Worm (Caenorhabditis elegans): ENCODE measurements around the gene ZK945.8.

The ZK945.8 gene

DNA sequence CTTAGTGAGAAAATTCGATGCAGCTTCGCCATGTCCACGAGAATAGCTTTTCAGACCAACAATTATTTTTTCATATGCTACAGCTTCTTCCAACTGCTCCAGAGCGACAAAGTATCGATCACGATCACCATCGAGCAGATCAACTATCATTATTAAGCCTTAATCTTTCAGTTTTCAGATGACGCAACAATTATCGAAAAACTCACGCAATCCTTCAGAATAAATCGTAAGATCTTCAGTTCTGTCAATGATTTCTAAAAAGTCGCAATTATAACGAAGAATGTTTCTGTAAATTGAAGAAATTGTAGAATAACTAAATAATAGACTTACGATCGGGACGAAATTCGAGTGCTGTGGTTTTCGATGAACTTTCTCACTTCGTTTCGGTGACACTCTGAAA lies 5.2 kb upstream of the ZK945.8 start:
- TF ChIP-seq dmd-8 (GFP tag; IDR thresholded peaks at IDR 0.05), result no peak
- TF ChIP-seq F10B5.3 (tag; optimal IDR thresholded peaks at IDR 0.05), result no peak
- TF ChIP-seq nhr-102 (tag; optimal IDR thresholded peaks at IDR 0.05), result no peak
- no peak for TF ChIP-seq lim-7 (GFP tag; IDR thresholded peaks at IDR 0.05)
- no peak for TF ChIP-seq lin-13 (GFP tag; optimal IDR thresholded peaks at IDR 0.05)
- no peak for TF ChIP-seq nhr-10 (tag; optimal IDR thresholded peaks at IDR 0.05)
- TF ChIP-seq rbr-2 (tag; optimal IDR thresholded peaks at IDR 0.05), result no peak
- no peak for TF ChIP-seq nhr-25 (tag; optimal IDR thresholded peaks at IDR 0.05; ENCODE audit: borderline replicate concordance, insufficient read depth)
- TF ChIP-seq zag-1 (tag; optimal IDR thresholded peaks at IDR 0.05), result no peak
- TF ChIP-seq lir-3 (tag; optimal IDR thresholded peaks at IDR 0.05), result no peak

DNA sequence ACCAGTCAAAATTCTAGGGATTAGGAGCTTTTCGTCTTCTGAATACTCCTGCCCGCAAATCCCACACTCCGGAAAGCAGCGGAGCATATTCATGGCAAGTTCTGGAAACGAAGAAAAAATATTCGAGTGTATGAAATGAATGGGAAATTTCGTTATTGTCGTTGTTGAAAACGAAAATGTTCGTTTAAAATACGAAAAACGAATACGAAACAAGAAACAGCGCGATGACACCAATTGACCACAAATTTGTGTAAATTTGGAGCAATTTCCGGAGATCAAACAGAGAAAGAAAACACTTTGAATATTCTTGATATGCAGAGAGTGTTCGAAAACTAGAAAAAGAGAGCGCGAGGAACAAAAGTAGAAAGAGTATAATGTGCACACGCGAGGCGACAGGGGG lies 2.8 kb upstream of the ZK945.8 start, which contains the start of gene ZK945.4:
Gene ZK945.4 (minus strand): TSS at position 101 of the 400 bp plus-strand sequence.
- no peak for TF ChIP-seq F26F4.8 (GFP tag; conservative IDR thresholded peaks at IDR 0.05)
- TF ChIP-seq nhr-6 (tag; optimal IDR thresholded peaks at IDR 0.05), result no peak
- no peak for TF ChIP-seq lin-29 (GFP tag; IDR thresholded peaks at IDR 0.05)
- TF ChIP-seq snpc-1.2 (GFP tag; IDR thresholded peaks at IDR 0.05), result no peak
- TF ChIP-seq Y48G9A.11 (GFP tag; IDR thresholded peaks at IDR 0.05), result no peak
- no peak for TF ChIP-seq spr-1 (tag; optimal IDR thresholded peaks at IDR 0.05)
- no peak for TF ChIP-seq hmg-1.1 (GFP tag; IDR thresholded peaks at IDR 0.05)
- no peak for TF ChIP-seq mdt-29 (GFP tag; IDR thresholded peaks at IDR 0.05)
- TF ChIP-seq fos-1 (tag; optimal IDR thresholded peaks at IDR 0.05), result no peak
- TF ChIP-seq tag-97 (GFP tag; IDR thresholded peaks at IDR 0.05), result no peak
- TF ChIP-seq daf-12 (tag; optimal IDR thresholded peaks at IDR 0.05), result no peak

ce11 chrII:10106870-10107269 lies 1.6 kb upstream of the ZK945.8 start, which contains the start of gene ZK945.6:
ZK945.6 (minus strand) TSS chrII:10106970.
- TF ChIP-seq nhr-11 (tag; optimal IDR thresholded peaks at IDR 0.05) (no peak), ceh-20 (GFP tag; IDR thresholded peaks at IDR 0.05) (no peak), zip-2 (tag; optimal IDR thresholded peaks at IDR 0.05) (no peak)

DNA sequence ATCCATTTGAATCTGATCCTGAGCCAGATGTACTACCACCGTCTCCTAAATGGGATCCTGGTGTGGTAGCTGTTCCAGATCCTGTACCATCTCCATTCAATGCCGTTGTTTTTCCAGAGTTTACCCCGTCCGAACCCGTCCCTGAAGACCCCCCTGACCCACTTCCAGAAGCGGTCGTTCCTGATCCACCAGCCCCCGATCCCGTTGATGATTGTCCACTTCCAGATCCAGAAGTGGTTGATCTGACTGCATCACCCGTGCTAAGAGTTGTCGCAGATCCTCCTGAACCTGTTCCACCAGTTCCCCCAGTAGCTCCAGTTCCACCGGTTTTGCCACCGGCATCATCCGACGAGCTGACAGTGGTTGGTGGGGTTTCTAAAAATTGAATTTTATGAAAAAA lies 8.2 kb downstream of the ZK945.8 start:
- TF ChIP-seq aha-1 (tag) (peak; percentile 54), set-16 (GFP tag; IDR thresholded peaks at IDR 0.05) (peak; percentile 66), hlh-30 (tag; optimal IDR thresholded peaks at IDR 0.05; ENCODE audit: insufficient read depth) (no peak)

- TF ChIP-seq daf-16 (GFP tag; optimal IDR thresholded peaks at IDR 0.05), result no peak
- no peak for TF ChIP-seq daf-16 (tag; optimal IDR thresholded peaks at IDR 0.05)
- no peak for TF ChIP-seq F49E8.2 (tag; optimal IDR thresholded peaks at IDR 0.05; ENCODE audit: borderline replicate concordance)
- no peak for TF ChIP-seq ceh-32 (tag; optimal IDR thresholded peaks at IDR 0.05; ENCODE audit: poor library complexity)
- TF ChIP-seq snpc-4 (tag; optimal IDR thresholded peaks at IDR 0.05), result no peak
- TF ChIP-seq Y48G9A.11 (GFP tag; IDR thresholded peaks at IDR 0.05), result no peak
- TF ChIP-seq spr-3 (GFP tag; optimal IDR thresholded peaks at IDR 0.05), result no peak
- TF ChIP-seq mxl-2 (GFP tag; conservative IDR thresholded peaks at IDR 0.05), result no peak
- TF ChIP-seq snpc-1.2 (GFP tag; IDR thresholded peaks at IDR 0.05), result no peak
- no peak for TF ChIP-seq T26A8.4 (GFP tag; IDR thresholded peaks at IDR 0.05)
- no peak for TF ChIP-seq nhr-11 (tag; optimal IDR thresholded peaks at IDR 0.05)
- no peak for TF ChIP-seq tag-97 (GFP tag; IDR thresholded peaks at IDR 0.05)
These were observed 13.3 kb downstream of the ZK945.8 start, which contains the start of gene lov-1 for ce11 chrII:10121725-10122124. lov-1 (minus strand) TSS chrII:10121825.

Data from whole organism, L4 larva.